Worm (Caenorhabditis elegans) whole organism, L4/young adult: ENCODE measurements around the gene skr-20.

Experiments used
- dao-5 ChIP-seq: sonication (generic microtip); optimal IDR thresholded peaks from 2 replicates; lab custom pipeline; 2016; ENCODE audit warnings: missing genotype, missing genetic modification characterization, moderate library complexity, missing compliant biosample characterization
- him-1 ChIP-seq: sonication (generic microtip); optimal IDR thresholded peaks from 2 replicates; lab custom pipeline; 2016; ENCODE audit warnings: missing genotype, missing genetic modification reagents, missing genetic modification characterization, missing compliant biosample characterization

DNA sequence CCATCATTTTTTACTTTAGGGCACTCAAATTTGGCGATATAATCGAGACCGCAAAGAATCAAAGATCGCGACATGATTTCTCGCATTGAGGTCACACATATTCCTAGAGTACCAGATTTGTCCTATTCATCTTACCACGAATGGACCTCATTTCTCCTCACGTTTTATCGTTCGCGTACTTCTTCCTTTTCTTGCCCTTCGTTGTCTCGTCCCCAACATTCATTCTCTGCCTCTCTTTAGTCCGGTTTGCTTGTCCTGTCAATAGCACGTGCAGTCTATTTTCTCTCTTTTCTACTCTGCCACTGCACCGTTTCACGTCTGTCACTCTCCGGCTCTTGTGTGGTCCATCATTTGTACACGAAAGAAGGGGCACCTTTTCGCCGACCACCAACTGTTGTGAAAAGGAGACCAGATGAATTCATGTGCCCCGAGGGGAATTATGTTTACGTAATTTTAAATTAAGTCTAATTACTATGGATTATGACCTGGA lies 28.1 kb upstream of the skr-20 start:
- TF ChIP-seq him-1 = no peak
- TF ChIP-seq dao-5 (tag; lab: Kevin White, UChicago) = no peak
